Worm (Caenorhabditis elegans) whole organism, L4 larva: ENCODE data around the gene nhr-87.

Experiments used
- aha-1 ChIP-seq: fragments of 150-350 bp; peaks from one replicate; lab custom pipeline; 2014; ENCODE audit warnings: missing biosample characterization, missing genetic modification characterization
- dmd-6 ChIP-seq: fragments of 200-800 bp; sonication (Bioruptor generic); IDR thresholded peaks from 2 replicates; pipeline ENCODE4 v1.3.6; 2022; ENCODE audit warnings: missing genetic modification reagents, missing genetic modification characterization, missing compliant biosample characterization
- lin-1 ChIP-seq: fragments of 200-800 bp; sonication (Bioruptor generic); IDR thresholded peaks from 2 replicates; pipeline ENCODE4 v1.3.6; 2022; ENCODE audit warnings: missing genetic modification reagents, missing genetic modification characterization, missing compliant biosample characterization
- mxl-2 ChIP-seq: fragments of 200-800 bp; sonication (Bioruptor generic); conservative IDR thresholded peaks from 2 replicates; pipeline ENCODE4 v1.3.6; 2022; ENCODE audit warnings: missing genetic modification reagents, missing genetic modification characterization, missing compliant biosample characterization
- zip-2 ChIP-seq: fragments of 150-350 bp; optimal IDR thresholded peaks from 2 replicates; lab custom pipeline; 2014; ENCODE audit warnings: missing biosample characterization, missing genetic modification characterization

DNA sequence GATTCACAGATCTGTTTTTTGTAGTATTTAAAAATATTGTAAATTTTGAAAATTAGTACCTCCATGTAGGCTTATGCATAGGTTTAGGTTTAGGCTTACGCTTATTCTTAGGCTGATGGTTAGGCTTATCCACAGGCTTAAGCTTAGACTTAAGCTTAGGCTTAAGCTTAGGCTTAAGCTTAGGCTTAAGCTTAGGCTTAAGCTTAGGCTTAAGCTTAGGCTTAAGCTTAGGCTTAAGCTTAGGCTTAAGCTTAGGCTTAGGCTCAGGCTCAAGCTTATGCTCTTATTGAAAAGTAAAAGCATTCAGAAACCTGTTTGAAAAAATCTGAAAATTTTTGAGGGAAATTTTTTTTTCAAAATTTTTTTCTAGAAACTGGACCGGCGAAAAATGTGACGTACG, 8.8 kb downstream of the nhr-87 start:
- no peak for TF ChIP-seq lin-1
- no peak for TF ChIP-seq zip-2
- TF ChIP-seq dmd-6 (GFP tag; lab: Robert Waterston, UW): no peak
- no peak for TF ChIP-seq mxl-2
- TF ChIP-seq aha-1: no peak
